Fruit fly (Drosophila melanogaster) whole organism, embryonic: ENCODE results near the gene Cdc45.

Source experiments
- BEAF-32 ChIP-seq: fragments of 200-800 bp; sonication (Bioruptor generic); optimal IDR thresholded peaks from 3 replicates; lab custom pipeline; 2017; ENCODE audit warnings: missing biosample characterization, missing genetic modification characterization, mild to moderate bottlenecking, moderate library complexity, missing genetic modification reagents
- CG10267 ChIP-seq: fragments of 200-800 bp; sonication (Bioruptor generic); optimal IDR thresholded peaks from 2 replicates; lab custom pipeline; 2018; ENCODE audit warnings: missing biosample characterization, mild to moderate bottlenecking, missing genetic modification characterization, moderate library complexity
- CG1233 ChIP-seq: fragments of 200-800 bp; sonication (Bioruptor generic); optimal IDR thresholded peaks from 4 replicates; lab custom pipeline; 2018; ENCODE audit warnings: missing biosample characterization, mild to moderate bottlenecking, missing genetic modification characterization
- CG12659 ChIP-seq: fragments of 200-800 bp; sonication (Bioruptor generic); optimal IDR thresholded peaks from 3 replicates; lab custom pipeline; 2017; ENCODE audit warnings: mild to moderate bottlenecking, missing biosample characterization, missing genetic modification reagents, missing genetic modification characterization
- CG13287 ChIP-seq: fragments of 200-800 bp; sonication (Bioruptor generic); IDR thresholded peaks from 2 replicates; pipeline ENCODE4 v1.3.6; 2022; ENCODE audit warnings: missing biosample characterization, missing genetic modification characterization; ENCODE audit not compliant: partially characterized antibody
- CG13624 ChIP-seq: fragments of 200-800 bp; sonication (Bioruptor generic); optimal IDR thresholded peaks from 2 replicates; lab custom pipeline; 2016; ENCODE audit warnings: missing biosample characterization, missing genetic modification characterization
- CG14710 ChIP-seq: fragments of 200-800 bp; sonication (Bioruptor generic); optimal IDR thresholded peaks from 3 replicates; lab custom pipeline; 2019; ENCODE audit warnings: missing biosample characterization, mild to moderate bottlenecking, missing genetic modification characterization, moderate library complexity
- CG1603 ChIP-seq: fragments of 200-800 bp; sonication (Bioruptor generic); optimal IDR thresholded peaks from 2 replicates; lab custom pipeline; 2019; ENCODE audit warnings: missing biosample characterization, mild to moderate bottlenecking, missing genetic modification characterization, moderate library complexity
- CG1647 ChIP-seq: fragments of 200-800 bp; sonication (Bioruptor generic); optimal IDR thresholded peaks from 3 replicates; lab custom pipeline; 2016; ENCODE audit warnings: missing biosample characterization, missing genetic modification characterization
- CG2116 ChIP-seq: fragments of 200-800 bp; sonication (Bioruptor generic); optimal IDR thresholded peaks from 3 replicates; lab custom pipeline; 2018; ENCODE audit warnings: missing biosample characterization, mild to moderate bottlenecking, missing genetic modification characterization
- CG2202 ChIP-seq: fragments of 200-800 bp; sonication (Bioruptor generic); optimal IDR thresholded peaks from 2 replicates; lab custom pipeline; 2018; ENCODE audit warnings: missing biosample characterization, mild to moderate bottlenecking, missing genetic modification characterization
- CG30020 ChIP-seq: fragments of 200-800 bp; optimal IDR thresholded peaks from 2 replicates; lab custom pipeline; 2019; ENCODE audit warnings: missing biosample characterization, mild to moderate bottlenecking, missing genetic modification characterization, moderate library complexity
- CG32532 ChIP-seq: fragments of 200-800 bp; sonication (Bioruptor generic); IDR thresholded peaks from 2 replicates; pipeline ENCODE4 v1.3.6; 2022; ENCODE audit warnings: missing biosample characterization, missing genetic modification characterization
- CG34376 ChIP-seq: fragments of 200-800 bp; sonication (Bioruptor generic); optimal IDR thresholded peaks from 2 replicates; lab custom pipeline; 2018; ENCODE audit warnings: missing biosample characterization, mild to moderate bottlenecking, missing genetic modification characterization
- CG3995 ChIP-seq: fragments of 200-800 bp; sonication (Bioruptor generic); optimal IDR thresholded peaks from 3 replicates; lab custom pipeline; 2016; ENCODE audit warnings: missing biosample characterization, missing genetic modification characterization
- CG4617 ChIP-seq: fragments of 200-800 bp; sonication (Bioruptor generic); optimal IDR thresholded peaks from 3 replicates; lab custom pipeline; 2016; ENCODE audit warnings: missing biosample characterization, missing genetic modification characterization, borderline replicate concordance
- CG8359 ChIP-seq: fragments of 200-800 bp; sonication (Bioruptor generic); optimal IDR thresholded peaks from 2 replicates; lab custom pipeline; 2017; ENCODE audit warnings: missing biosample characterization, mild to moderate bottlenecking, missing genetic modification characterization, borderline replicate concordance
- CTCF ChIP-seq: fragments of 200-800 bp; sonication (Bioruptor generic); optimal IDR thresholded peaks from 2 replicates; lab custom pipeline; 2017; ENCODE audit warnings: missing biosample characterization, mild to moderate bottlenecking, missing genetic modification characterization, moderate library complexity
- Dbx ChIP-seq: fragments of 200-800 bp; sonication (Bioruptor generic); IDR thresholded peaks from 3 replicates; pipeline ENCODE4 v1.3.6; 2022; ENCODE audit warnings: missing biosample characterization, missing genetic modification characterization
- Doc3 ChIP-seq: fragments of 200-800 bp; sonication (Bioruptor generic); IDR thresholded peaks from 3 replicates; pipeline ENCODE4 v1.3.6; 2022; ENCODE audit warnings: missing biosample characterization, missing genetic modification characterization; ENCODE audit not compliant: partially characterized antibody
- Dp ChIP-seq: fragments of 200-800 bp; sonication (Bioruptor generic); optimal IDR thresholded peaks from 2 replicates; lab custom pipeline; 2018; ENCODE audit warnings: missing biosample characterization, mild to moderate bottlenecking, missing genetic modification characterization, moderate library complexity
- E2f1 ChIP-seq: fragments of 200-800 bp; sonication (Bioruptor generic); IDR thresholded peaks from 2 replicates; pipeline ENCODE4 v1.3.6; 2022; ENCODE audit warnings: missing biosample characterization, missing genetic modification characterization
- Lhr ChIP-seq: fragments of 200-800 bp; sonication (Bioruptor generic); optimal IDR thresholded peaks from 3 replicates; lab custom pipeline; 2017; ENCODE audit warnings: mild to moderate bottlenecking, missing biosample characterization, missing genetic modification reagents, missing genetic modification characterization
- MESR4 ChIP-seq: fragments of 200-800 bp; sonication (Bioruptor generic); optimal IDR thresholded peaks from 2 replicates; lab custom pipeline; 2018; ENCODE audit warnings: missing biosample characterization, mild to moderate bottlenecking, missing genetic modification characterization, moderate library complexity
- Max ChIP-seq: fragments of 200-800 bp; sonication (Bioruptor generic); optimal IDR thresholded peaks from 2 replicates; lab custom pipeline; 2016; ENCODE audit warnings: missing biosample characterization, mild to moderate bottlenecking, missing genetic modification characterization
- Myb ChIP-seq: fragments of 200-800 bp; sonication (Bioruptor generic); optimal IDR thresholded peaks from 2 replicates; lab custom pipeline; 2016; ENCODE audit warnings: missing biosample characterization, missing genetic modification characterization
- Nf-YB ChIP-seq: fragments of 200-800 bp; sonication (Bioruptor generic); optimal IDR thresholded peaks from 3 replicates; lab custom pipeline; 2019; ENCODE audit warnings: missing biosample characterization, mild to moderate bottlenecking, missing genetic modification characterization, moderate library complexity
- Nf-YC ChIP-seq: fragments of 200-800 bp; optimal IDR thresholded peaks from 3 replicates; lab custom pipeline; 2019; ENCODE audit warnings: missing biosample characterization, mild to moderate bottlenecking, missing genetic modification characterization, moderate library complexity
- PHDP ChIP-seq: fragments of 200-800 bp; sonication (Bioruptor generic); optimal IDR thresholded peaks from 3 replicates; lab custom pipeline; 2018; ENCODE audit warnings: missing biosample characterization, mild to moderate bottlenecking, missing genetic modification characterization, moderate library complexity
- Scr ChIP-seq: fragments of 200-800 bp; sonication (Bioruptor generic); IDR thresholded peaks from 2 replicates; pipeline ENCODE4 v1.3.6; 2022; ENCODE audit warnings: missing biosample characterization, missing genetic modification characterization; ENCODE audit not compliant: partially characterized antibody
- Side ChIP-seq: fragments of 200-800 bp; sonication (Bioruptor generic); optimal IDR thresholded peaks from 2 replicates; lab custom pipeline; 2016; ENCODE audit warnings: missing biosample characterization, missing genetic modification characterization
- Sin3A ChIP-seq: fragments of >200 bp; optimal IDR thresholded peaks from 2 replicates; lab custom pipeline; 2018
- Sox100B ChIP-seq: fragments of 200-800 bp; sonication (Bioruptor generic); optimal IDR thresholded peaks from 3 replicates; lab custom pipeline; 2018; ENCODE audit warnings: missing biosample characterization, mild to moderate bottlenecking, missing genetic modification characterization
- YL-1 ChIP-seq: fragments of 200-800 bp; sonication (Bioruptor generic); optimal IDR thresholded peaks from 3 replicates; lab custom pipeline; 2017; ENCODE audit warnings: missing biosample characterization, mild to moderate bottlenecking, missing genetic modification characterization
- chn ChIP-seq: fragments of 200-800 bp; sonication (Bioruptor generic); optimal IDR thresholded peaks from 2 replicates; lab custom pipeline; 2016; ENCODE audit warnings: missing biosample characterization, missing genetic modification characterization
- disco-r ChIP-seq: fragments of 200-800 bp; sonication (Bioruptor generic); optimal IDR thresholded peaks from 2 replicates; lab custom pipeline; 2016; ENCODE audit warnings: missing biosample characterization, missing genetic modification characterization
- eve ChIP-seq, 2 experiments: fragments of >200 bp; optimal IDR thresholded peaks; 2 replicates each; lab custom pipeline; 2017; ENCODE audit warnings: missing biosample characterization in 2 of 2, missing genetic modification characterization in 2 of 2
- fd64A ChIP-seq: fragments of 200-800 bp; sonication (Bioruptor generic); optimal IDR thresholded peaks from 3 replicates; lab custom pipeline; 2018; ENCODE audit warnings: missing biosample characterization, mild to moderate bottlenecking, missing genetic modification characterization
- gfzf ChIP-seq: fragments of 200-800 bp; sonication (Bioruptor generic); optimal IDR thresholded peaks from 2 replicates; lab custom pipeline; 2016; ENCODE audit warnings: missing biosample characterization, mild to moderate bottlenecking, missing genetic modification characterization, moderate library complexity
- hkb ChIP-seq, 2 experiments: fragments of 200-800 bp in 1 of 2; fragments of >200 bp in 1 of 2; sonication (Bioruptor generic) in 1 of 2; IDR thresholded peaks in 1 of 2; optimal IDR thresholded peaks in 1 of 2; 2 replicates each; pipeline versions ENCODE4 v1.3.6 to Lab custom; 2017 to 2022; ENCODE audit warnings: missing biosample characterization in 1 of 2, missing genetic modification characterization in 1 of 2
- knrl ChIP-seq: fragments of 200-800 bp; sonication (Bioruptor generic); IDR thresholded peaks from 3 replicates; pipeline ENCODE4 v1.3.6; 2022; ENCODE audit warnings: missing biosample characterization, missing genetic modification characterization; ENCODE audit not compliant: partially characterized antibody
- luna ChIP-seq: fragments of 200-800 bp; sonication (Bioruptor generic); optimal IDR thresholded peaks from 2 replicates; lab custom pipeline; 2016; ENCODE audit warnings: missing biosample characterization, missing genetic modification characterization
- mirr ChIP-seq: fragments of 200-800 bp; sonication (Bioruptor generic); optimal IDR thresholded peaks from 3 replicates; lab custom pipeline; 2018; ENCODE audit warnings: missing biosample characterization, mild to moderate bottlenecking, missing genetic modification characterization
- nmo ChIP-seq: fragments of 200-800 bp; sonication (Bioruptor generic); optimal IDR thresholded peaks from 2 replicates; lab custom pipeline; 2018; ENCODE audit warnings: missing biosample characterization, mild to moderate bottlenecking, missing genetic modification characterization, moderate library complexity
- ranshi ChIP-seq: fragments of 200-800 bp; sonication (Bioruptor generic); IDR thresholded peaks from 2 replicates; pipeline ENCODE4 v1.3.6; 2022; ENCODE audit warnings: missing biosample characterization, missing genetic modification characterization
- row ChIP-seq: fragments of 200-800 bp; sonication (Bioruptor generic); IDR thresholded peaks from 3 replicates; pipeline ENCODE4 v1.3.6; 2022; ENCODE audit warnings: missing biosample characterization, missing genetic modification characterization
- sd ChIP-seq: fragments of 200-800 bp; sonication (Bioruptor generic); optimal IDR thresholded peaks from 3 replicates; lab custom pipeline; 2018; ENCODE audit warnings: missing biosample characterization, mild to moderate bottlenecking, missing genetic modification characterization, moderate library complexity
- sens ChIP-seq: fragments of 200-800 bp; sonication (Bioruptor generic); peaks from one replicate; lab custom pipeline; 2016; ENCODE audit warnings: missing biosample characterization, missing genetic modification characterization
- seq ChIP-seq: fragments of 200-800 bp; sonication (Bioruptor generic); IDR thresholded peaks from 2 replicates; pipeline ENCODE4 v1.3.6; 2022; ENCODE audit warnings: missing biosample characterization, missing genetic modification characterization
- unc-4 ChIP-seq: fragments of 200-800 bp; sonication (Bioruptor generic); IDR thresholded peaks from 2 replicates; pipeline ENCODE4 v1.3.6; 2022; ENCODE audit warnings: missing biosample characterization, missing genetic modification characterization; ENCODE audit not compliant: partially characterized antibody

Gene Cdc45

dm6 chrX:1030478-1030877 lies at the start of gene Cdc45, which contains the start of gene Rpp21:
Gene Cdc45 (minus strand): TSS chrX:1030556.
Gene Rpp21 (plus strand): TSS chrX:1030758.
- TF ChIP-seq CG10267 (tag; lab: Kevin White, UChicago) (peak; percentile 34), sd (tag; lab: Kevin White, UChicago) (no peak), hkb (optimal IDR thresholded peaks at IDR 0.05; lab: Kevin White, UChicago) (peak; percentile 12), hkb (GFP tag; IDR thresholded peaks at IDR 0.05; lab: Robert Waterston, UW) (no peak), knrl (GFP tag; lab: Robert Waterston, UW) (peak; percentile 47; the same call in 1 of the 3 replicates), unc-4 (GFP tag; lab: Robert Waterston, UW) (0 out of 2 replicates have a peak, but pooled peaks have one; percentile 36), CG3995 (GFP tag; lab: Kevin White, UChicago) (peak; percentile 22), CG1603 (tag; lab: Kevin White, UChicago) (peak; percentile 52), CG32532 (GFP tag; lab: Robert Waterston, UW) (no peak), Dbx (GFP tag; lab: Robert Waterston, UW) (0 out of 3 replicates have a peak, but pooled peaks have one; percentile 9), MESR4 (peak; percentile 5), sens (peak; percentile 50), Side (peak; percentile 18), CG2116 (GFP tag; lab: Kevin White, UChicago) (peak; percentile 37), Dp (GFP tag; lab: Kevin White, UChicago) (peak; percentile 81), CG34376 (no peak), Nf-YB (GFP tag; lab: Kevin White, UChicago) (peak; percentile 42), row (GFP tag; lab: Robert Waterston, UW) (0 out of 3 replicates have a peak, but pooled peaks have one; percentile 16), disco-r (no peak), Lhr (peak; percentile 33), Nf-YC (tag; lab: Kevin White, UChicago) (peak; percentile 78), eve (GFP tag; optimal IDR thresholded peaks at IDR 0.05; lab: Kevin White, UChicago) (no peak), Sin3A (peak; percentile 73), CG12659 (GFP tag; lab: Kevin White, UChicago) (peak; percentile 16), Max (GFP tag; lab: Kevin White, UChicago) (peak; percentile 55), CG4617 (peak; percentile 31), CG13624 (GFP tag; lab: Kevin White, UChicago) (peak; percentile 20), YL-1 (peak; percentile 53), ranshi (GFP tag; lab: Robert Waterston, UW) (no peak), fd64A (GFP tag; lab: Kevin White, UChicago) (no peak), luna (GFP tag; lab: Kevin White, UChicago) (no peak), seq (no peak), CG13287 (peak; percentile 50; the same call in 1 of the 2 replicates), PHDP (tag; lab: Kevin White, UChicago) (no peak), Sox100B (GFP tag; lab: Kevin White, UChicago) (no peak), CG1233 (no peak), Myb (GFP tag; lab: Kevin White, UChicago) (peak; percentile 46), Scr (GFP tag; lab: Robert Waterston, UW) (peak; percentile 42; the same call in 1 of the 2 replicates), CG2202 (tag; lab: Kevin White, UChicago) (no peak), gfzf (GFP tag; lab: Kevin White, UChicago) (peak; percentile 86), BEAF-32 (peak; percentile 59), CG30020 (tag; lab: Kevin White, UChicago) (no peak), CTCF (peak; percentile 21), E2f1 (GFP tag; lab: Robert Waterston, UW) (peak; percentile 72), CG1647 (GFP tag; lab: Kevin White, UChicago) (no peak), CG14710 (tag; lab: Kevin White, UChicago) (peak; percentile 39), nmo (GFP tag; lab: Kevin White, UChicago) (peak; percentile 38), mirr (GFP tag; lab: Kevin White, UChicago) (no peak), chn (no peak), Doc3 (GFP tag; lab: Robert Waterston, UW) (0 out of 3 replicates have a peak, but pooled peaks have one; percentile 33), CG8359 (no peak)
